Fruit fly (Drosophila melanogaster) whole organism, embryonic: ENCODE data around the gene CG32437.

ENCODE experiments used
- Bdp1 ChIP-seq: fragments of 200-800 bp; sonication (Bioruptor generic); optimal IDR thresholded peaks from 3 replicates; lab custom pipeline; 2016; ENCODE audit warnings: missing biosample characterization, missing genetic modification characterization
- CG11456 ChIP-seq: fragments of 200-800 bp; sonication (Bioruptor generic); IDR thresholded peaks from 3 replicates; pipeline ENCODE4 v1.3.6; 2022; ENCODE audit warnings: missing biosample characterization, missing genetic modification characterization
- CG12155 ChIP-seq: fragments of 200-800 bp; sonication (Bioruptor generic); optimal IDR thresholded peaks from 3 replicates; lab custom pipeline; 2016; ENCODE audit warnings: missing biosample characterization, missing genetic modification characterization
- CG14014 ChIP-seq: fragments of 200-800 bp; sonication (Bioruptor generic); IDR thresholded peaks from 2 replicates; pipeline ENCODE4 v1.3.6; 2022; ENCODE audit warnings: missing biosample characterization, missing genetic modification characterization
- CG1647 ChIP-seq: fragments of 200-800 bp; sonication (Bioruptor generic); optimal IDR thresholded peaks from 3 replicates; lab custom pipeline; 2016; ENCODE audit warnings: missing biosample characterization, missing genetic modification characterization
- CG16863 ChIP-seq: fragments of 200-800 bp; sonication (Bioruptor generic); optimal IDR thresholded peaks from 3 replicates; lab custom pipeline; 2016; ENCODE audit warnings: missing biosample characterization, missing genetic modification characterization
- CG17385 ChIP-seq: fragments of 200-800 bp; sonication (Bioruptor generic); optimal IDR thresholded peaks from 3 replicates; lab custom pipeline; 2018; ENCODE audit warnings: missing biosample characterization, mild to moderate bottlenecking, missing genetic modification characterization
- CG1792 ChIP-seq: fragments of 200-800 bp; sonication (Bioruptor generic); optimal IDR thresholded peaks from 2 replicates; lab custom pipeline; 2016; ENCODE audit warnings: missing biosample characterization, missing genetic modification characterization
- CG18599 ChIP-seq: fragments of 200-800 bp; sonication (Bioruptor generic); optimal IDR thresholded peaks from 3 replicates; lab custom pipeline; 2017; ENCODE audit warnings: missing biosample characterization, missing genetic modification characterization, mild to moderate bottlenecking, moderate library complexity, missing genetic modification reagents
- CG2120 ChIP-seq: fragments of 200-800 bp; sonication (Bioruptor generic); optimal IDR thresholded peaks from 3 replicates; lab custom pipeline; 2016; ENCODE audit warnings: missing biosample characterization, missing genetic modification characterization
- CG31224 ChIP-seq: fragments of 200-800 bp; sonication (Bioruptor generic); IDR thresholded peaks from 2 replicates; pipeline ENCODE4 v1.3.6; 2022; ENCODE audit warnings: missing biosample characterization, missing genetic modification characterization
- CG32772 ChIP-seq: fragments of 200-800 bp; sonication (Bioruptor generic); IDR thresholded peaks from 2 replicates; pipeline ENCODE4 v1.3.6; 2022; ENCODE audit warnings: missing biosample characterization, missing genetic modification characterization
- CG33213 ChIP-seq: fragments of 200-800 bp; sonication (Bioruptor generic); optimal IDR thresholded peaks from 3 replicates; lab custom pipeline; 2016; ENCODE audit warnings: missing biosample characterization, missing genetic modification characterization
- CG34376 ChIP-seq: fragments of 200-800 bp; sonication (Bioruptor generic); optimal IDR thresholded peaks from 2 replicates; lab custom pipeline; 2018; ENCODE audit warnings: missing biosample characterization, mild to moderate bottlenecking, missing genetic modification characterization
- CG34422 ChIP-seq: fragments of 200-800 bp; sonication (Bioruptor generic); IDR thresholded peaks from 3 replicates; pipeline ENCODE4 v1.3.6; 2022; ENCODE audit warnings: missing biosample characterization, missing genetic modification characterization
- CG3838 ChIP-seq: fragments of 200-800 bp; sonication (Bioruptor generic); optimal IDR thresholded peaks from 3 replicates; lab custom pipeline; 2016; ENCODE audit warnings: missing biosample characterization, missing genetic modification characterization
- CG4282 ChIP-seq: fragments of 200-800 bp; sonication (Bioruptor generic); optimal IDR thresholded peaks from 2 replicates; lab custom pipeline; 2016; ENCODE audit warnings: missing biosample characterization, missing genetic modification characterization
- CG4424 ChIP-seq: fragments of 200-800 bp; sonication (Bioruptor generic); optimal IDR thresholded peaks from 3 replicates; lab custom pipeline; 2016; ENCODE audit warnings: missing biosample characterization, missing genetic modification characterization
- CG6689 ChIP-seq: fragments of 200-800 bp; sonication (Bioruptor generic); IDR thresholded peaks from 2 replicates; pipeline ENCODE4 v1.3.6; 2022; ENCODE audit warnings: missing biosample characterization, missing genetic modification characterization
- CG7271 ChIP-seq: fragments of 200-800 bp; sonication (Bioruptor generic); optimal IDR thresholded peaks from 2 replicates; lab custom pipeline; 2018; ENCODE audit warnings: missing biosample characterization, mild to moderate bottlenecking, missing genetic modification characterization, moderate library complexity
- CG7357 ChIP-seq: fragments of 200-800 bp; sonication (Bioruptor generic); IDR thresholded peaks from 3 replicates; pipeline ENCODE4 v1.3.6; 2022; ENCODE audit warnings: missing biosample characterization, missing genetic modification characterization
- Dfd ChIP-seq, 2 experiments: fragments of >200 bp; optimal IDR thresholded peaks; 2 replicates each; lab custom pipeline; 2017; ENCODE audit warnings: missing biosample characterization in 2 of 2, missing genetic modification characterization in 2 of 2
- Dip3 ChIP-seq: fragments of 200-800 bp; sonication (Bioruptor generic); optimal IDR thresholded peaks from 3 replicates; lab custom pipeline; 2016; ENCODE audit warnings: missing biosample characterization, missing genetic modification characterization
- E2f1 ChIP-seq: fragments of 200-800 bp; sonication (Bioruptor generic); IDR thresholded peaks from 2 replicates; pipeline ENCODE4 v1.3.6; 2022; ENCODE audit warnings: missing biosample characterization, missing genetic modification characterization
- Fer1 ChIP-seq: fragments of 200-800 bp; sonication (Bioruptor generic); optimal IDR thresholded peaks from 2 replicates; lab custom pipeline; 2017; ENCODE audit warnings: missing biosample characterization, mild to moderate bottlenecking, missing genetic modification characterization
- Fer2 ChIP-seq: fragments of 200-800 bp; sonication (Bioruptor generic); optimal IDR thresholded peaks from 2 replicates; lab custom pipeline; 2018; ENCODE audit warnings: missing biosample characterization, mild to moderate bottlenecking, missing genetic modification characterization, moderate library complexity
- HHEX ChIP-seq: fragments of 200-800 bp; sonication (Bioruptor generic); optimal IDR thresholded peaks from 3 replicates; lab custom pipeline; 2017; ENCODE audit warnings: missing biosample characterization, mild to moderate bottlenecking, missing genetic modification characterization, missing genetic modification reagents
- HLH3B ChIP-seq: fragments of 200-800 bp; sonication (Bioruptor generic); IDR thresholded peaks from 2 replicates; pipeline ENCODE4 v1.3.6; 2022; ENCODE audit warnings: missing biosample characterization, missing genetic modification characterization
- HmgD ChIP-seq: fragments of 200-800 bp; sonication (Bioruptor generic); optimal IDR thresholded peaks from 3 replicates; lab custom pipeline; 2016; ENCODE audit warnings: missing biosample characterization, missing genetic modification characterization
- Hr3 ChIP-seq: fragments of 200-800 bp; sonication (Bioruptor generic); optimal IDR thresholded peaks from 3 replicates; lab custom pipeline; 2016; ENCODE audit warnings: missing biosample characterization, missing genetic modification characterization
- Hr39 ChIP-seq: fragments of >200 bp; optimal IDR thresholded peaks from 2 replicates; lab custom pipeline; 2017
- Kr ChIP-seq: fragments of 200-800 bp; sonication (Bioruptor generic); optimal IDR thresholded peaks from 2 replicates; lab custom pipeline; 2017; ENCODE audit warnings: missing biosample characterization, mild to moderate bottlenecking, missing genetic modification characterization
- MTF-1 ChIP-seq: fragments of 200-800 bp; sonication (Bioruptor generic); optimal IDR thresholded peaks from 2 replicates; lab custom pipeline; 2018; ENCODE audit warnings: missing biosample characterization, mild to moderate bottlenecking, missing genetic modification characterization, borderline replicate concordance
- NK7.1 ChIP-seq: fragments of 200-800 bp; sonication (Bioruptor generic); optimal IDR thresholded peaks from 3 replicates; lab custom pipeline; 2016; ENCODE audit warnings: missing biosample characterization, missing genetic modification characterization
- PHDP ChIP-seq: fragments of 200-800 bp; sonication (Bioruptor generic); optimal IDR thresholded peaks from 3 replicates; lab custom pipeline; 2018; ENCODE audit warnings: missing biosample characterization, mild to moderate bottlenecking, missing genetic modification characterization, moderate library complexity
- Sry-β ChIP-seq: fragments of 200-800 bp; sonication (Bioruptor generic); optimal IDR thresholded peaks from 2 replicates; lab custom pipeline; 2018; ENCODE audit warnings: missing biosample characterization, mild to moderate bottlenecking, missing genetic modification characterization, moderate library complexity
- Xbp1 ChIP-seq: fragments of 200-800 bp; sonication (Bioruptor generic); optimal IDR thresholded peaks from 3 replicates; lab custom pipeline; 2016; ENCODE audit warnings: missing biosample characterization, mild to moderate bottlenecking, missing genetic modification characterization
- bigmax ChIP-seq: fragments of 200-800 bp; sonication (Bioruptor generic); optimal IDR thresholded peaks from 2 replicates; lab custom pipeline; 2018; ENCODE audit warnings: missing biosample characterization, mild to moderate bottlenecking, missing genetic modification characterization
- croc ChIP-seq: fragments of 200-800 bp; sonication (Bioruptor generic); conservative IDR thresholded peaks from 3 replicates; pipeline ENCODE4 v1.3.6; 2022; ENCODE audit warnings: missing biosample characterization, missing genetic modification characterization
- cwo ChIP-seq: fragments of 200-800 bp; sonication (Bioruptor generic); optimal IDR thresholded peaks from 3 replicates; lab custom pipeline; 2017; ENCODE audit warnings: missing biosample characterization, missing genetic modification characterization, mild to moderate bottlenecking, moderate library complexity, missing genetic modification reagents
- gce ChIP-seq: fragments of 200-800 bp; sonication (Bioruptor generic); IDR thresholded peaks from 3 replicates; pipeline ENCODE4 v1.3.6; 2022; ENCODE audit warnings: missing biosample characterization, missing genetic modification characterization
- kah ChIP-seq: fragments of 200-800 bp; sonication (Bioruptor generic); optimal IDR thresholded peaks from 2 replicates; lab custom pipeline; 2018; ENCODE audit warnings: missing biosample characterization, mild to moderate bottlenecking, missing genetic modification characterization
- lov ChIP-seq, 2 experiments: fragments of 200-800 bp in 1 of 2; fragments of >200 bp in 1 of 2; sonication (Bioruptor generic) in 1 of 2; IDR thresholded peaks in 1 of 2; optimal IDR thresholded peaks in 1 of 2; 2 replicates in 1 of 2; 3 replicates in 1 of 2; pipeline versions ENCODE4 v1.3.6 to Lab custom; 2017 to 2022; ENCODE audit warnings: missing biosample characterization in 1 of 2, missing genetic modification characterization in 1 of 2
- mam ChIP-seq: fragments of 200-800 bp; sonication (Bioruptor generic); optimal IDR thresholded peaks from 3 replicates; lab custom pipeline; 2016; ENCODE audit warnings: missing biosample characterization, missing genetic modification characterization
- nom ChIP-seq: fragments of 200-800 bp; sonication (Bioruptor generic); optimal IDR thresholded peaks from 2 replicates; lab custom pipeline; 2017; ENCODE audit warnings: missing biosample characterization, missing genetic modification characterization, mild to moderate bottlenecking, moderate library complexity, missing genetic modification reagents
- prd ChIP-seq, 3 experiments: fragments of >200 bp in 2 of 3; fragments of 200-800 bp in 1 of 3; sonication (Bioruptor generic) in 1 of 3; optimal IDR thresholded peaks in 2 of 3; IDR thresholded peaks in 1 of 3; 2 replicates in 2 of 3; 3 replicates in 1 of 3; pipeline versions ENCODE4 v1.3.6 to Lab custom; 2017 to 2022; ENCODE audit warnings: missing biosample characterization in 1 of 3, missing genetic modification characterization in 1 of 3
- slbo ChIP-seq: fragments of 200-800 bp; sonication (Bioruptor generic); IDR thresholded peaks from 2 replicates; pipeline ENCODE4 v1.3.6; 2022; ENCODE audit warnings: missing biosample characterization, missing genetic modification characterization
- stc ChIP-seq: fragments of 200-800 bp; sonication (Bioruptor generic); IDR thresholded peaks from 2 replicates; pipeline ENCODE4 v1.3.6; 2022; ENCODE audit warnings: missing biosample characterization, missing genetic modification characterization
- tna ChIP-seq: fragments of 200-800 bp; sonication (Bioruptor generic); IDR thresholded peaks from 2 replicates; pipeline ENCODE4 v1.3.6; 2022; ENCODE audit warnings: missing biosample characterization, missing genetic modification characterization; ENCODE audit not compliant: partially characterized antibody
- zen ChIP-seq: fragments of 200-800 bp; sonication (Bioruptor generic); optimal IDR thresholded peaks from 3 replicates; lab custom pipeline; 2018; ENCODE audit warnings: missing biosample characterization, mild to moderate bottlenecking, missing genetic modification characterization, moderate library complexity

CG32437 gene

dm6 chr3L:21382158-21382610 is 24.7 kb downstream of the CG32437 start, which contains the start of gene rgn (continued):
- TF ChIP-seq CG3838 (GFP tag; lab: Kevin White, UChicago) (peak; percentile 0), Dfd (GFP tag; optimal IDR thresholded peaks at IDR 0.05; lab: Kevin White, UChicago) (no peak), CG17385 (GFP tag; lab: Kevin White, UChicago) (peak; percentile 87), stc (GFP tag; lab: Robert Waterston, UW) (peak; percentile 71), CG14014 (GFP tag; lab: Robert Waterston, UW) (peak; percentile 70), CG32772 (peak; percentile 67), HHEX (peak; percentile 82), CG11456 (GFP tag; lab: Robert Waterston, UW) (peak; percentile 79), CG2120 (peak; percentile 86), CG1647 (GFP tag; lab: Kevin White, UChicago) (no peak), Bdp1 (GFP tag; lab: Kevin White, UChicago) (peak; percentile 7), Sry-β (GFP tag; lab: Kevin White, UChicago) (no peak), CG16863 (GFP tag; lab: Kevin White, UChicago) (peak; percentile 6), CG1792 (GFP tag; lab: Kevin White, UChicago) (peak; percentile 18), zen (no peak), Fer1 (GFP tag; lab: Kevin White, UChicago) (peak; percentile 86), Dip3 (GFP tag; lab: Kevin White, UChicago) (peak; percentile 33), slbo (GFP tag; lab: Robert Waterston, UW) (peak; percentile 88), croc (GFP tag; lab: Robert Waterston, UW) (no peak), CG6689 (GFP tag; lab: Robert Waterston, UW) (peak; percentile 75), Xbp1 (GFP tag; lab: Kevin White, UChicago) (peak; percentile 78), bigmax (no peak), cwo (GFP tag; lab: Kevin White, UChicago) (peak; percentile 82), E2f1 (GFP tag; lab: Robert Waterston, UW) (peak; percentile 77), CG34376 (GFP tag; lab: Kevin White, UChicago) (peak; percentile 68), tna (GFP tag; lab: Robert Waterston, UW) (no peak), PHDP (tag; lab: Kevin White, UChicago) (peak; percentile 86), CG4424 (GFP tag; lab: Kevin White, UChicago) (peak; percentile 71), NK7.1 (peak; percentile 28), mam (GFP tag; lab: Kevin White, UChicago) (peak; percentile 62), CG33213 (GFP tag; lab: Kevin White, UChicago) (peak; percentile 11), prd (optimal IDR thresholded peaks at IDR 0.05; lab: Kevin White, UChicago) (no peak), prd (GFP tag; IDR thresholded peaks at IDR 0.05; lab: Robert Waterston, UW) (peak; percentile 70), CG4282 (GFP tag; lab: Kevin White, UChicago) (no peak), CG12155 (peak; percentile 74), MTF-1 (GFP tag; lab: Kevin White, UChicago) (no peak), CG18599 (GFP tag; lab: Kevin White, UChicago) (peak; percentile 89), CG7357 (GFP tag; lab: Robert Waterston, UW) (peak; percentile 52; the same call in 1 of the 3 replicates), Hr3 (GFP tag; lab: Kevin White, UChicago) (peak; percentile 74), Hr39 (lab: Kevin White, UChicago) (no peak), gce (GFP tag; lab: Robert Waterston, UW) (0 out of 3 replicates have a peak, but pooled peaks have one; percentile 31), Fer2 (tag; lab: Kevin White, UChicago) (peak; percentile 68), lov (optimal IDR thresholded peaks at IDR 0.05; lab: Kevin White, UChicago) (no peak), lov (GFP tag; IDR thresholded peaks at IDR 0.05; lab: Robert Waterston, UW) (peak; percentile 33; the same call in 1 of the 3 replicates), kah (GFP tag; lab: Kevin White, UChicago) (peak; percentile 38), CG34422 (GFP tag; lab: Robert Waterston, UW) (peak; percentile 71; the same call in 1 of the 3 replicates), CG7271 (no peak), Kr (GFP tag; lab: Kevin White, UChicago) (no peak), HmgD (peak; percentile 3), nom (GFP tag; lab: Kevin White, UChicago) (peak; percentile 51), CG31224 (GFP tag; lab: Robert Waterston, UW) (peak; percentile 76), HLH3B (GFP tag; lab: Robert Waterston, UW) (peak; percentile 47; the same call in 1 of the 2 replicates)
